Worm (Caenorhabditis elegans) whole organism, L1 larva: Measurements from ENCODE around the gene fbxb-104.

Experiments
- aha-1 ChIP-seq: fragments of 150-350 bp; optimal IDR thresholded peaks from 2 replicates; lab custom pipeline; 2014; ENCODE audit warnings: missing biosample characterization, missing genetic modification characterization
- blmp-1 ChIP-seq: fragments of 150-350 bp; optimal IDR thresholded peaks from 2 replicates; lab custom pipeline; 2014; ENCODE audit warnings: missing biosample characterization, missing genetic modification characterization
- ceh-63 ChIP-seq: fragments of 200-800 bp; sonication (Bioruptor generic); optimal IDR thresholded peaks from 2 replicates; lab custom pipeline; 2018; ENCODE audit warnings: mild to moderate bottlenecking, missing genetic modification characterization, missing compliant biosample characterization
- egl-13 ChIP-seq: sonication (generic microtip); optimal IDR thresholded peaks from 2 replicates; lab custom pipeline; 2016; ENCODE audit warnings: missing genotype, missing genetic modification reagents, missing genetic modification characterization, missing compliant biosample characterization
- fkh-10 ChIP-seq: sonication (generic microtip); optimal IDR thresholded peaks from 2 replicates; lab custom pipeline; 2017; ENCODE audit warnings: missing biosample characterization, missing genetic modification reagents, missing genetic modification characterization
- grh-1 ChIP-seq: fragments of 200-800 bp; sonication (Bioruptor generic); IDR thresholded peaks from 2 replicates; pipeline ENCODE4 v1.3.6; 2022; ENCODE audit warnings: missing genetic modification reagents, missing genetic modification characterization, missing compliant biosample characterization
- lin-13 ChIP-seq: fragments of 150-350 bp; optimal IDR thresholded peaks from 2 replicates; lab custom pipeline; 2014; ENCODE audit warnings: missing biosample characterization, missing genetic modification reagents, missing genetic modification characterization
- lin-39 ChIP-seq: fragments of 150-350 bp; optimal IDR thresholded peaks from 2 replicates; lab custom pipeline; 2014; ENCODE audit warnings: missing biosample characterization, missing genetic modification reagents, missing genetic modification characterization
- nhr-90 ChIP-seq: sonication (generic microtip); optimal IDR thresholded peaks from 2 replicates; lab custom pipeline; 2016; ENCODE audit warnings: mild to moderate bottlenecking, missing genetic modification characterization, missing compliant biosample characterization; ENCODE audit not compliant: poor library complexity
- tbx-2 ChIP-seq: sonication (generic microtip); optimal IDR thresholded peaks from 2 replicates; lab custom pipeline; 2016; ENCODE audit warnings: missing genetic modification characterization, missing compliant biosample characterization
- zag-1 ChIP-seq: fragments of 150-350 bp; optimal IDR thresholded peaks from 2 replicates; lab custom pipeline; 2014; ENCODE audit warnings: missing biosample characterization, missing genetic modification characterization
- ztf-11 ChIP-seq, 2 experiments: sonication (generic microtip); optimal IDR thresholded peaks; 2 replicates each; lab custom pipeline; 2016 to 2017; ENCODE audit warnings: missing genetic modification characterization in 2 of 2, missing biosample characterization in 1 of 2, missing compliant biosample characterization in 1 of 2

DNA sequence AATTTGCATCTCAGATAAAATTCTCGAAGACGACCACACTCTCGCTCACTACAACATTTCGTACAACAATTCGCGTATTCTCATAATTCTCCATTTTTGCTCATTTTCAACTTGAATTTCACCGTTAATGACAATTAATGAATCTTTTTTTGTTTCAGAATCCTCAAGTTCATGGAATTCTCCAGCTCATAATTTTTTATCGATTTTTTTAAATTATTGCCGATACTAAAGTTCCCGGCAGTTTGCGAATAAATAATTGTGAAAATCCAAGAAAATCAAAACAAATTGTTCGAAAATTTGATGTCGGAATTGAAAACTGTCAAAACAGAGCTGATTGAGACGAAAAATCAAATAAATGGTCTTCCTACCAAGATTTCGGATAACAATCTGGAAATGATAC, 29.2 kb downstream of the fbxb-104 start, which contains the start of gene C16C8.21:
- TF ChIP-seq egl-13 (tag; lab: Kevin White, UChicago) (no peak), lin-39 (no peak), ztf-11 (tag; optimal IDR thresholded peaks at IDR 0.05; lab: Kevin White, UChicago) (no peak), blmp-1 (no peak), grh-1 (GFP tag; lab: Robert Waterston, UW) (no peak), tbx-2 (no peak), fkh-10 (GFP tag; lab: Kevin White, UChicago) (no peak), lin-13 (no peak), nhr-90 (tag; lab: Kevin White, UChicago) (no peak), zag-1 (no peak), aha-1 (tag; lab: Kevin White, UChicago) (no peak), ceh-63 (GFP tag; lab: Kevin White, UChicago) (no peak)
